Fruit fly (Drosophila melanogaster) whole organism, adult: Measurements from ENCODE around the gene ND-15.

ENCODE experiments used
- CG11617 ChIP-seq: fragments of 200-800 bp; sonication (Bioruptor generic); optimal IDR thresholded peaks from 2 replicates; lab custom pipeline; 2017; ENCODE audit warnings: mild to moderate bottlenecking, missing biosample characterization, missing genetic modification reagents, missing genetic modification characterization
- CG14711 ChIP-seq: fragments of 200-800 bp; sonication (Bioruptor generic); optimal IDR thresholded peaks from 2 replicates; lab custom pipeline; 2018; ENCODE audit warnings: missing biosample characterization, mild to moderate bottlenecking, missing genetic modification characterization, moderate library complexity
- CG1620 ChIP-seq: fragments of 200-800 bp; sonication (Bioruptor generic); optimal IDR thresholded peaks from 2 replicates; lab custom pipeline; 2016; ENCODE audit warnings: missing biosample characterization, missing genetic modification characterization
- CG5204 ChIP-seq: fragments of 200-800 bp; sonication (Bioruptor generic); optimal IDR thresholded peaks from 2 replicates; lab custom pipeline; 2016; ENCODE audit warnings: missing biosample characterization, missing genetic modification characterization
- CG7045 ChIP-seq: fragments of 200-800 bp; sonication (Bioruptor generic); optimal IDR thresholded peaks from 2 replicates; lab custom pipeline; 2017; ENCODE audit warnings: missing biosample characterization, mild to moderate bottlenecking, missing genetic modification characterization
- CG7101 ChIP-seq: fragments of 200-800 bp; sonication (Bioruptor generic); optimal IDR thresholded peaks from 2 replicates; lab custom pipeline; 2018; ENCODE audit warnings: missing biosample characterization, mild to moderate bottlenecking, missing genetic modification characterization, moderate library complexity
- Crg-1 ChIP-seq: fragments of 200-800 bp; sonication (Bioruptor generic); optimal IDR thresholded peaks from 2 replicates; lab custom pipeline; 2016; ENCODE audit warnings: missing biosample characterization, missing genetic modification characterization
- Mnt ChIP-seq: fragments of 200-800 bp; sonication (Bioruptor generic); optimal IDR thresholded peaks from 2 replicates; lab custom pipeline; 2016; ENCODE audit warnings: missing biosample characterization, mild to moderate bottlenecking, missing genetic modification characterization
- bab1 ChIP-seq: fragments of 200-800 bp; sonication (Bioruptor generic); optimal IDR thresholded peaks from 3 replicates; lab custom pipeline; 2019; ENCODE audit warnings: missing biosample characterization, mild to moderate bottlenecking, missing genetic modification characterization, moderate library complexity
- cic ChIP-seq: fragments of 200-800 bp; sonication (Bioruptor generic); optimal IDR thresholded peaks from 2 replicates; lab custom pipeline; 2017; ENCODE audit warnings: missing biosample characterization, mild to moderate bottlenecking, missing genetic modification characterization, moderate library complexity
- kay ChIP-seq: fragments of 200-800 bp; sonication (Bioruptor generic); peaks from one replicate; lab custom pipeline; 2016; ENCODE audit warnings: missing biosample characterization, missing genetic modification characterization, borderline replicate concordance
- tj ChIP-seq: fragments of 200-800 bp; sonication (Bioruptor generic); optimal IDR thresholded peaks from 3 replicates; lab custom pipeline; 2017; ENCODE audit warnings: missing biosample characterization, mild to moderate bottlenecking, missing genetic modification characterization, moderate library complexity
- toe ChIP-seq: fragments of 200-800 bp; sonication (Bioruptor generic); optimal IDR thresholded peaks from 2 replicates; lab custom pipeline; 2016; ENCODE audit warnings: missing biosample characterization, missing genetic modification characterization

DNA sequence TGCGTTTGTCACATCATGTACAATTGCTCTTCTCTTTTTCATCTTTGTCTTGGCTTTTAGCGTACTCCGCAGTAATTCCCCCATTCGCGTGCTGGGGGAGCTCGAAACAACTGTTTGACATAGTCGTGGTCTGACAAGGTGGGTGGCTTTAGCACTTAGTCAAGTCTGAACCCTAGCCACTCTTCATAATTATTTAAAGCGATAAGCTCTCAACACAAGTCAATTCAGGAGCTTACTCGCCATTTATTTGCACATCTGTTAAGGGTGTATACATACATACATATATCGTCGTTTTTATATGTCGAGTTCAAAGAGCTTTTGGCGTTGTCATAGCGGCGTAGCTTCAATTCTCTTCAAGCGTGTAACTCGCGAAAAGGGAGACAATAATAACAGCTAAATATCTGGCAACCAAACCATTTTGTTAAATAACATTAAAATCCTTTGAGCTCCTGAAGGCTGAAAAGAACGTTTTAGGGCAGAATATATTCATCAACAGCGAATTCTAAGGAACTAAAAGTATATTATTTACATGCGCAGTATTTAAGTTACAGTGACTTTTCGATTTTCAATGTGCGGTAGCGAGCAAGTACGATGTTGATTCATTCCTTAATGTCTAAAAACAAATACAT, 40.7 kb upstream of the ND-15 start:
- TF ChIP-seq tj (GFP tag; lab: Kevin White, UChicago) (peak; percentile 5), CG7101 (tag; lab: Kevin White, UChicago) (no peak), Crg-1 (no peak), kay (GFP tag; lab: Kevin White, UChicago) (peak; percentile 88), CG5204 (GFP tag; lab: Kevin White, UChicago) (no peak), CG14711 (tag; lab: Kevin White, UChicago) (no peak), CG1620 (GFP tag; lab: Kevin White, UChicago) (peak; percentile 19), bab1 (GFP tag; lab: Kevin White, UChicago) (no peak), CG7045 (GFP tag; lab: Kevin White, UChicago) (no peak), Mnt (GFP tag; lab: Kevin White, UChicago) (no peak), cic (GFP tag; lab: Kevin White, UChicago) (peak; percentile 43), toe (GFP tag; lab: Kevin White, UChicago) (no peak), CG11617 (no peak)
